Worm (Caenorhabditis elegans): Measurements from ENCODE around the gene ZC449.2.

DNA sequence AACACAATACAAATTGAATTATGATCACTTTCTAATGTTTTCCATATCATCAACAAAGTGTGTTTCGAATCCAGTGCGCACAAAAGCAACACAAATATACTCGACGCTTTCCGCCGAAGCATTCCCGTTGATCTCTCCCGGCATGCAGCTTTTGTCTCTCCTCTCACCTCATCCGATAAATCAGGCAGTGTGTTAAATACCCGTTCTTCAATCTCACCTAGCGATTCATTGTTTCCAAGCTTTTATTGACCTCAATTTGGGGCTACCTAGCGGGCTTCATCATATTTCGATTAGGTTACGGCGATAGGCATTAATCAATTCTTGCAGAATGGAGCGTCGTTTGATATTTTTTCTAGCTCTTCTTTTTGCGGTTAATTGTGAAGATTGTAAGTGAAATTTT lies 3.2 kb downstream of the ZC449.2 start, which contains the start of gene ZC449.1:
- TF ChIP-seq blmp-1 (tag; optimal IDR thresholded peaks at IDR 0.05), result no peak
- TF ChIP-seq nhr-28 (tag; optimal IDR thresholded peaks at IDR 0.05), result no peak
- TF ChIP-seq unc-62 (GFP tag; optimal IDR thresholded peaks at IDR 0.05), result no peak
- no peak for TF ChIP-seq pha-4 (tag; optimal IDR thresholded peaks at IDR 0.05)
- no peak for TF ChIP-seq lin-13 (tag; optimal IDR thresholded peaks at IDR 0.05)
- no peak for TF ChIP-seq sptf-1 (tag; optimal IDR thresholded peaks at IDR 0.05)

Measured in whole organism, mixed stage, embryonic.